Worm (Caenorhabditis elegans) whole organism, L1 larva: ENCODE measurements around the gene K12B6.9.

Experiments used
- C16A3.4 ChIP-seq: fragments of 150-350 bp; optimal IDR thresholded peaks from 2 replicates; lab custom pipeline; 2014; ENCODE audit warnings: missing biosample characterization, missing genetic modification characterization
- aly-2 ChIP-seq: fragments of 150-350 bp; optimal IDR thresholded peaks from 2 replicates; lab custom pipeline; 2014; ENCODE audit warnings: missing biosample characterization, missing genetic modification characterization
- ama-1 ChIP-seq: fragments of 150-350 bp; optimal IDR thresholded peaks from 2 replicates; lab custom pipeline; 2014
- blmp-1 ChIP-seq: fragments of 150-350 bp; optimal IDR thresholded peaks from 2 replicates; lab custom pipeline; 2014; ENCODE audit warnings: missing biosample characterization, missing genetic modification characterization
- ceh-82 ChIP-seq, 3 experiments: fragments of 150-350 bp in 1 of 3; sonication (generic microtip) in 2 of 3; optimal IDR thresholded peaks; 2 replicates each; lab custom pipeline; 2014 to 2017; ENCODE audit warnings: missing biosample characterization in 3 of 3, missing genetic modification characterization in 3 of 3
- ceh-88 ChIP-seq: fragments of 200-800 bp; sonication (Bioruptor generic); IDR thresholded peaks from 2 replicates; pipeline ENCODE4 v1.3.6; 2022; ENCODE audit warnings: missing genetic modification characterization, missing compliant biosample characterization
- ces-1 ChIP-seq: fragments of 150-350 bp; optimal IDR thresholded peaks from 2 replicates; lab custom pipeline; 2014; ENCODE audit warnings: missing biosample characterization, missing genetic modification reagents, missing genetic modification characterization
- dsc-1 ChIP-seq: sonication (generic microtip); optimal IDR thresholded peaks from 2 replicates; lab custom pipeline; 2016; ENCODE audit warnings: mild to moderate bottlenecking, missing genetic modification characterization, missing compliant biosample characterization
- efl-1 ChIP-seq, 4 experiments: fragments of 150-350 bp; optimal IDR thresholded peaks in 3 of 4; peaks in 1 of 4; 1 replicate in 1 of 4; 2 replicates in 3 of 4; lab custom pipeline; 2014; ENCODE audit warnings: missing biosample characterization in 2 of 4, missing genetic modification characterization in 2 of 4, missing genetic modification reagents in 2 of 4
- elt-2 ChIP-seq: sonication (generic microtip); optimal IDR thresholded peaks from 2 replicates; lab custom pipeline; 2016; ENCODE audit warnings: missing genetic modification characterization, mild to moderate bottlenecking, inconsistent platforms, missing compliant biosample characterization, missing genetic modification reagents
- ets-5 ChIP-seq: fragments of 200-800 bp; sonication (Bioruptor generic); IDR thresholded peaks from 2 replicates; pipeline ENCODE4 v1.3.6; 2022; ENCODE audit warnings: missing genetic modification characterization, missing compliant biosample characterization
- fkh-10 ChIP-seq: sonication (generic microtip); optimal IDR thresholded peaks from 2 replicates; lab custom pipeline; 2017; ENCODE audit warnings: missing biosample characterization, missing genetic modification reagents, missing genetic modification characterization
- fkh-8 ChIP-seq: sonication (generic microtip); optimal IDR thresholded peaks from 2 replicates; lab custom pipeline; 2016; ENCODE audit warnings: mild to moderate bottlenecking, missing genetic modification characterization, missing compliant biosample characterization
- fos-1 ChIP-seq: fragments of 150-350 bp; optimal IDR thresholded peaks from 2 replicates; lab custom pipeline; 2014; ENCODE audit warnings: missing biosample characterization, missing genetic modification characterization
- grh-1 ChIP-seq: fragments of 200-800 bp; sonication (Bioruptor generic); IDR thresholded peaks from 2 replicates; pipeline ENCODE4 v1.3.6; 2022; ENCODE audit warnings: missing genetic modification reagents, missing genetic modification characterization, missing compliant biosample characterization
- hpl-2 ChIP-seq: fragments of 150-350 bp; optimal IDR thresholded peaks from 2 replicates; lab custom pipeline; 2014; ENCODE audit warnings: missing biosample characterization, missing genetic modification reagents, missing genetic modification characterization
- lin-14 ChIP-seq: fragments of 200-800 bp; sonication (Bioruptor generic); optimal IDR thresholded peaks from 2 replicates; lab custom pipeline; 2018; ENCODE audit warnings: mild to moderate bottlenecking, missing genetic modification characterization, moderate library complexity, missing compliant biosample characterization
- lin-35 ChIP-seq, 2 experiments: fragments of 150-350 bp; optimal IDR thresholded peaks; 2 replicates each; lab custom pipeline; 2014; ENCODE audit warnings: missing biosample characterization in 2 of 2, missing genetic modification characterization in 2 of 2, missing genetic modification reagents in 2 of 2
- lsy-2 ChIP-seq, 2 experiments: fragments of 150-350 bp; optimal IDR thresholded peaks; 2 replicates each; lab custom pipeline; 2014; ENCODE audit warnings: missing biosample characterization in 2 of 2, missing genetic modification characterization in 2 of 2
- nhr-11 ChIP-seq: fragments of 150-350 bp; optimal IDR thresholded peaks from 2 replicates; lab custom pipeline; 2014; ENCODE audit warnings: missing biosample characterization, missing genetic modification characterization
- nhr-12 ChIP-seq: sonication (generic microtip); optimal IDR thresholded peaks from 2 replicates; lab custom pipeline; 2017; ENCODE audit warnings: missing biosample characterization, missing genetic modification characterization
- nhr-20 ChIP-seq: sonication (generic microtip); optimal IDR thresholded peaks from 2 replicates; lab custom pipeline; 2016; ENCODE audit warnings: mild to moderate bottlenecking, missing genetic modification characterization, missing compliant biosample characterization
- nhr-47 ChIP-seq: sonication (generic microtip); optimal IDR thresholded peaks from 2 replicates; lab custom pipeline; 2016; ENCODE audit warnings: mild to moderate bottlenecking, missing genetic modification characterization, moderate library complexity, missing compliant biosample characterization
- nhr-71 ChIP-seq: sonication (generic microtip); optimal IDR thresholded peaks from 2 replicates; lab custom pipeline; 2016; ENCODE audit warnings: mild to moderate bottlenecking, missing genetic modification characterization, moderate library complexity, missing compliant biosample characterization
- nhr-84 ChIP-seq: sonication (generic microtip); optimal IDR thresholded peaks from 2 replicates; lab custom pipeline; 2017; ENCODE audit warnings: missing biosample characterization, missing genetic modification characterization
- snu-23 ChIP-seq: sonication (generic microtip); optimal IDR thresholded peaks from 2 replicates; lab custom pipeline; 2016; ENCODE audit warnings: missing genetic modification characterization, missing compliant biosample characterization
- sptf-1 ChIP-seq: fragments of 150-350 bp; optimal IDR thresholded peaks from 2 replicates; lab custom pipeline; 2014; ENCODE audit warnings: missing biosample characterization, missing genetic modification characterization
- sup-37 ChIP-seq: fragments of 200-800 bp; sonication (Bioruptor generic); optimal IDR thresholded peaks from 2 replicates; lab custom pipeline; 2018; ENCODE audit warnings: mild to moderate bottlenecking, missing genetic modification characterization, missing compliant biosample characterization
- tbx-2 ChIP-seq: sonication (generic microtip); optimal IDR thresholded peaks from 2 replicates; lab custom pipeline; 2016; ENCODE audit warnings: missing genetic modification characterization, missing compliant biosample characterization
- tlp-1 ChIP-seq: fragments of 150-350 bp; optimal IDR thresholded peaks from 2 replicates; lab custom pipeline; 2014; ENCODE audit warnings: missing biosample characterization, missing genetic modification characterization
- unc-62 ChIP-seq: fragments of 150-350 bp; optimal IDR thresholded peaks from 2 replicates; lab custom pipeline; 2014; ENCODE audit warnings: missing biosample characterization, missing genetic modification reagents, missing genetic modification characterization
- unc-86 ChIP-seq: sonication (generic microtip); optimal IDR thresholded peaks from 2 replicates; lab custom pipeline; 2016; ENCODE audit warnings: missing genetic modification characterization, missing compliant biosample characterization
- unc-98 ChIP-seq: fragments of 200-800 bp; sonication (Bioruptor generic); IDR thresholded peaks from 2 replicates; pipeline ENCODE4 v1.3.6; 2022; ENCODE audit warnings: missing genetic modification characterization, missing compliant biosample characterization

K12B6.9 gene

ce11 chrV:6292401-6292800 is at the start of gene K12B6.9:
Gene K12B6.9, minus strand, starts transcription at chrV:6292666.
- TF ChIP-seq elt-2 (tag; lab: Kevin White, UChicago), result peak; percentile 55
- no peak for TF ChIP-seq sup-37 (GFP tag; lab: Kevin White, UChicago)
- TF ChIP-seq lin-35 (GFP tag; optimal IDR thresholded peaks at IDR 0.05; lab: Kevin White, UChicago), result peak in 1 of 2 experiments; percentile 32

- TF ChIP-seq nhr-71, result peak; percentile 43
- TF ChIP-seq C16A3.4 (tag; lab: Kevin White, UChicago), result no peak
- no peak for TF ChIP-seq dsc-1 (tag; lab: Kevin White, UChicago)
- TF ChIP-seq tlp-1, result no peak
- TF ChIP-seq tbx-2 (tag; lab: Kevin White, UChicago), result peak; percentile 9
- TF ChIP-seq lsy-2 (tag; optimal IDR thresholded peaks at IDR 0.05; lab: Kevin White, UChicago), result peak in 1 of 2 experiments; percentile 33
- peak; percentile 29 for TF ChIP-seq nhr-47 (tag; lab: Kevin White, UChicago)
- TF ChIP-seq snu-23 (GFP tag; lab: Kevin White, UChicago), result peak; percentile 15
- peak; percentile 1 for TF ChIP-seq fkh-8
- peak; percentile 49 for TF ChIP-seq fkh-10 (GFP tag; lab: Kevin White, UChicago)
- TF ChIP-seq ceh-82 (tag; optimal IDR thresholded peaks at IDR 0.05; lab: Kevin White, UChicago), result peak in 1 of 3 experiments; percentile 38
- TF ChIP-seq unc-86 (tag; lab: Kevin White, UChicago), result no peak
- TF ChIP-seq unc-62, result no peak
- TF ChIP-seq efl-1 (optimal IDR thresholded peaks at IDR 0.05; lab: Kevin White, UChicago), result no peak
- peak in 1 of 2 experiments; percentile 83 for TF ChIP-seq efl-1 (GFP tag; optimal IDR thresholded peaks at IDR 0.05 in 1 of 2; lab: Kevin White, UChicago)
- TF ChIP-seq lin-14, result peak; percentile 89
- no peak for TF ChIP-seq unc-98 (GFP tag; lab: Robert Waterston, UW)
- TF ChIP-seq, all 84 proteins: peak for 10
Observed at ce11 chrV:6341078-6341638, 48.7 kb upstream of the K12B6.9 start.

DNA sequence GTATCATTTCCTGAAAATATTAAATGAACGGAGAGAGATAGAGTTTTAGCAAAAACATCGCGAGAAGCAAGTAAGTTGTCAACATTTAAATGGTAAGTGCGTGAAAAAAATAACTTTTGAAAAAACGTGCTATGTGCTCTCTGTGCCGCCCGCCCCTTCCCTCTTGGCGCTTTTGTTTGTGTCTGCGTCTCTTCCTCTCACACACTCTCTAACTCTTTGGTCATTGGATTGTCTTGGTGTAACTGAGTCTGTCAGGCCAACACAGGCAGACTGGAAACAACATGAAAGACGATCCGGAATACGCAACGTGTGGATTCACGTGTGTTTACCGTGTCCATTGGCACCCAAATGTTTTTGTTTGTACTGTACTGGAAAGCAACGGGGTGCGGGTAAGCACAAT is 43.6 kb upstream of the K12B6.9 start, which contains the start of gene T28C12.6:
Gene T28C12.6 (minus strand): TSS at position 12 of the 400 bp plus-strand sequence.
- TF ChIP-seq efl-1 (optimal IDR thresholded peaks at IDR 0.05; lab: Kevin White, UChicago) (no peak), efl-1 (GFP tag; optimal IDR thresholded peaks at IDR 0.05 in 1 of 2; lab: Kevin White, UChicago) (peak in 1 of 2 experiments; percentile 87), sup-37 (GFP tag; lab: Kevin White, UChicago) (no peak)

ce11 chrV:6335226-6335625 is 42.8 kb upstream of the K12B6.9 start:
- TF ChIP-seq nhr-47 (tag; lab: Kevin White, UChicago), result no peak
- no peak for TF ChIP-seq sptf-1
- no peak for TF ChIP-seq hpl-2 (GFP tag; lab: Kevin White, UChicago)
- TF ChIP-seq nhr-12 (tag; lab: Kevin White, UChicago), result no peak

ce11 chrV:6331607-6332006 is 39.1 kb upstream of the K12B6.9 start, which contains the start of gene T28C12.1:
Gene T28C12.1, plus strand, starts transcription at chrV:6331907.
- TF ChIP-seq blmp-1 (no peak), nhr-20 (tag; lab: Kevin White, UChicago) (no peak), lin-35 (GFP tag; optimal IDR thresholded peaks at IDR 0.05; lab: Kevin White, UChicago) (no peak), ceh-88 (GFP tag; lab: Robert Waterston, UW) (no peak), snu-23 (GFP tag; lab: Kevin White, UChicago) (no peak), sup-37 (GFP tag; lab: Kevin White, UChicago) (no peak), fos-1 (tag; lab: Kevin White, UChicago) (no peak), ces-1 (no peak), hpl-2 (GFP tag; lab: Kevin White, UChicago) (no peak), ets-5 (GFP tag; lab: Robert Waterston, UW) (no peak), nhr-11 (tag; lab: Kevin White, UChicago) (no peak), ama-1 (lab: Kevin White, UChicago) (no peak), aly-2 (tag; lab: Kevin White, UChicago) (no peak), grh-1 (GFP tag; lab: Robert Waterston, UW) (no peak), nhr-84 (tag; lab: Kevin White, UChicago) (no peak)
- TF ChIP-seq, all 84 proteins: peak for 0
